Worm (Caenorhabditis elegans): ENCODE data around the gene F20C5.6.

The F20C5.6 gene

DNA sequence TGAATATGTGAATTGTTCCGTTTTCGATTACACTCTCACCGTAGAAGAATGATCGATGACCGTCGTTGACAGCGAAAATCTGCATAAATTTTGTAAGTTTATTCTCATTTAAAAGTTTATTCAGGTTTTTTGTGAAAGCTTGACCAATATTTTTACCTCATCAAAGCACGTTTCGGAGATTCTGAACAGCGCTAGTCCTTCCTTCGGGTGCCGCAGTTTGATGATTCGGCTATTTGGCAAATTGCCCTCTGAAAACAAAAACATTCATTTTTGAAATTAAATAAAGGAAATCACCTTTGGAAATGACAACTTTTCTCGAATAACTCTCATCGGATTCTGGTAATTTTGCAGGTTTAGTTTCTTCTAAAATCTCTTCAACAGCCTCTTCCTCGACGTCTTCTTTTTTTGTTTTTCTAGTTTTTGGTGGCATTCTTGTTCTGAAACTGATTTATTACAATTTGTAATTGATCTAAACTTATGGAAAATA, 32.0 kb downstream of the F20C5.6 start, which contains the start of gene F21D5.6:
Gene F21D5.6, minus strand, starts transcription at position 437 of the 487 bp plus-strand sequence.
- TF ChIP-seq fos-1 (tag; optimal IDR thresholded peaks at IDR 0.05): no peak
- no peak for TF ChIP-seq R02D3.7 (tag; optimal IDR thresholded peaks at IDR 0.05)
- TF ChIP-seq lsy-2 (tag; optimal IDR thresholded peaks at IDR 0.05): no peak
- TF ChIP-seq nhr-10 (tag; optimal IDR thresholded peaks at IDR 0.05): no peak

DNA sequence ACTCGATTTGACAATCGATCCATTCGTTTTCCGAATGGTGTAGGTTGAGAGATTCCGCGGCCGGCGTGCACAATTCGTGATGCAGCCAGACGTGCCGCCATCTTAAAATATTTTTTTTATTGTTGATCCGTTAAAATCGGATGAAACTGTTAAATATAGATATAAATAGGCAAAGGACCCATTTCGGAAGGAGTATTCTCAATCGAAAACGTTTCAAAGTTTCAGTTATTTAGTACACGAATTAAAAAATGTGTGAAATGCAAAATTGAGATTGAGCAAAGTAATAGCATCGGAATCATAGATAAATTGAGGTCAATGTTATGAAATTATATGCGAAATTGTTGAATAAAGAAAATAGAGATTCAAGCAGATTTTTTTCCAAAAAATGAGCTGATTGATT, 33.1 kb downstream of the F20C5.6 start, which contains the start of gene mrps-33:
Gene mrps-33, minus strand, starts transcription at position 101 of the 400 bp plus-strand sequence.
- TF ChIP-seq nhr-6 (tag; optimal IDR thresholded peaks at IDR 0.05) (no peak), lin-11 (tag; optimal IDR thresholded peaks at IDR 0.05) (no peak), crh-2 (tag; optimal IDR thresholded peaks at IDR 0.05) (no peak), elt-3 (tag; optimal IDR thresholded peaks at IDR 0.05) (no peak), zag-1 (tag; optimal IDR thresholded peaks at IDR 0.05) (no peak), nhr-12 (tag; optimal IDR thresholded peaks at IDR 0.05) (no peak), Y55F3AM.14 (GFP tag; optimal IDR thresholded peaks at IDR 0.05) (no peak), aly-2 (tag; optimal IDR thresholded peaks at IDR 0.05) (no peak), mbf-1 (tag; optimal IDR thresholded peaks at IDR 0.05) (no peak), nhr-10 (tag; optimal IDR thresholded peaks at IDR 0.05) (no peak), sma-9 (GFP tag; optimal IDR thresholded peaks at IDR 0.05) (no peak), sma-9 (tag; optimal IDR thresholded peaks at IDR 0.05) (no peak), blmp-1 (tag; optimal IDR thresholded peaks at IDR 0.05; ENCODE audit: insufficient read depth) (no peak), ztf-11 (tag; optimal IDR thresholded peaks at IDR 0.05) (no peak), nhr-77 (tag; optimal IDR thresholded peaks at IDR 0.05) (no peak)

ce11 chrIV:8739294-8739693, 33.7 kb downstream of the F20C5.6 start, which contains the start of gene F21D5.5:
TSS of gene F21D5.5 (minus strand) at chrIV:8739394.
- TF ChIP-seq crh-2 (tag; optimal IDR thresholded peaks at IDR 0.05) (no peak), skn-1 (tag; optimal IDR thresholded peaks at IDR 0.05) (no peak), nhr-129 (tag; optimal IDR thresholded peaks at IDR 0.05) (no peak), unc-39 (tag; optimal IDR thresholded peaks at IDR 0.05) (no peak), blmp-1 (tag; optimal IDR thresholded peaks at IDR 0.05; ENCODE audit: insufficient read depth) (no peak), mbf-1 (tag; optimal IDR thresholded peaks at IDR 0.05) (no peak), F13H6.1 (tag; optimal IDR thresholded peaks at IDR 0.05) (no peak), snpc-4 (tag; optimal IDR thresholded peaks at IDR 0.05) (no peak), R02D3.7 (tag; optimal IDR thresholded peaks at IDR 0.05) (no peak), nhr-10 (tag; optimal IDR thresholded peaks at IDR 0.05) (no peak), nhr-25 (tag; optimal IDR thresholded peaks at IDR 0.05) (no peak), sem-4 (tag; optimal IDR thresholded peaks at IDR 0.05) (no peak), nhr-21 (tag; optimal IDR thresholded peaks at IDR 0.05) (no peak), lsy-2 (tag; optimal IDR thresholded peaks at IDR 0.05) (no peak), aly-2 (tag; optimal IDR thresholded peaks at IDR 0.05) (no peak), lin-11 (tag; optimal IDR thresholded peaks at IDR 0.05) (no peak), ztf-11 (tag; optimal IDR thresholded peaks at IDR 0.05) (no peak), zag-1 (tag; optimal IDR thresholded peaks at IDR 0.05) (no peak), ama-1 (optimal IDR thresholded peaks at IDR 0.05) (no peak), ztf-1 (GFP tag; conservative IDR thresholded peaks at IDR 0.05) (no peak)

ce11 chrIV:8737787-8738186, 35.2 kb downstream of the F20C5.6 start, which contains the start of gene F21D5.4:
TSS of gene F21D5.4 (plus strand) at chrIV:8738087.
- TF ChIP-seq unc-62 (GFP tag; optimal IDR thresholded peaks at IDR 0.05): no peak
- no peak for TF ChIP-seq ztf-11 (tag; optimal IDR thresholded peaks at IDR 0.05)
- no peak for TF ChIP-seq lin-13 (GFP tag; optimal IDR thresholded peaks at IDR 0.05)
- no peak for TF ChIP-seq elt-1 (tag; optimal IDR thresholded peaks at IDR 0.05)
- no peak for TF ChIP-seq ztf-1 (GFP tag; conservative IDR thresholded peaks at IDR 0.05)

DNA sequence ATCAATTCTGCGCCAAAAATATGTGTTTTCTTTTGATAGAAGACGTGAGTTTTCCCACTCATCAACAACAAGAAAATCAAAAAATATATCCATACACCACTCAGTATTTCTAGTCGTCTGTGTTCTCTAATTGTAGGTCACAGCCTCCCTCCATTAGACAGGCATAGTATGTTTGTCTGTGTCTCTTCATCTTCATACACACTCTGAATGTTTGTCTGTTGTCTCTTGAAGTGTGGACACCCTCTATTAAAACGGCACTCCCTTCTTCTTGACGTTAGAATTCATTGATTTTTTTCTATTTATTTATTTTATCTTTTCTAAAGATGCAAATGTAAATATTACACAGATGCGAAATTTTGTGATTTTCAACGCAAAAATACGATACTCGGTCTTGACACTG, 35.7 kb downstream of the F20C5.6 start:
- no peak for TF ChIP-seq F13H6.1 (tag; optimal IDR thresholded peaks at IDR 0.05)
- no peak for TF ChIP-seq ZK546.5 (tag; optimal IDR thresholded peaks at IDR 0.05)
- no peak for TF ChIP-seq ceh-16 (tag; optimal IDR thresholded peaks at IDR 0.05)
- no peak for TF ChIP-seq zag-1 (tag; optimal IDR thresholded peaks at IDR 0.05)
- no peak for TF ChIP-seq gmeb-1 (tag; optimal IDR thresholded peaks at IDR 0.05)
- TF ChIP-seq egl-27 (tag; optimal IDR thresholded peaks at IDR 0.05): no peak
- TF ChIP-seq lsy-2 (tag; optimal IDR thresholded peaks at IDR 0.05): peak in 1 of 2 experiments; percentile 17
- no peak for TF ChIP-seq nhr-12 (tag; optimal IDR thresholded peaks at IDR 0.05)
- TF ChIP-seq mdl-1 (tag; optimal IDR thresholded peaks at IDR 0.05): no peak
- TF ChIP-seq unc-55 (GFP tag; optimal IDR thresholded peaks at IDR 0.05): no peak
- TF ChIP-seq C34F6.9 (tag; optimal IDR thresholded peaks at IDR 0.05): peak; percentile 62
